Worm (Caenorhabditis elegans) whole organism, L4/young adult: ENCODE results near the gene vem-1.

Experiments
- dao-5 ChIP-seq: sonication (generic microtip); optimal IDR thresholded peaks from 2 replicates; lab custom pipeline; 2016; ENCODE audit warnings: missing genotype, missing genetic modification characterization, moderate library complexity, missing compliant biosample characterization
- him-1 ChIP-seq: sonication (generic microtip); optimal IDR thresholded peaks from 2 replicates; lab custom pipeline; 2016; ENCODE audit warnings: missing genotype, missing genetic modification reagents, missing genetic modification characterization, missing compliant biosample characterization

- TF ChIP-seq him-1 (tag; lab: Kevin White, UChicago) (no peak), dao-5 (tag; lab: Kevin White, UChicago) (no peak)
Measured at ce11 chrX:8074527-8074926, 13.8 kb downstream of the vem-1 start.
